Fruit fly (Drosophila melanogaster): ENCODE data around the gene TotE.
A peak's percentile ranks its signal among the peaks of the same experiment; 100 is the strongest.

The TotE gene

dm6 chr2L:19913416-19913815 is at the start of gene TotE:
TSS of gene TotE (minus strand) at chr2L:19913516.
- TF ChIP-seq CTCF (optimal IDR thresholded peaks at IDR 0.05) (no peak), CG8478 (optimal IDR thresholded peaks at IDR 0.05) (no peak)

dm6 chr2L:19962252-19962729 is 49.0 kb upstream of the TotE start, which contains the start of the genes CG13965 and CG16772:
TSS of gene CG13965 (minus strand) at chr2L:19962352.
TSS of gene CG16772 (plus strand) at chr2L:19962679.
- no peak for TF ChIP-seq CTCF (optimal IDR thresholded peaks at IDR 0.05)
- no peak for TF ChIP-seq CG8478 (optimal IDR thresholded peaks at IDR 0.05)

- TF ChIP-seq CG8478 (optimal IDR thresholded peaks at IDR 0.05), result no peak
- TF ChIP-seq CTCF (optimal IDR thresholded peaks at IDR 0.05), result no peak
Observed at dm6 chr2L:19961585-19961984, 48.3 kb upstream of the TotE start, which contains the start of gene CG42866. TSS of gene CG42866 (minus strand) at chr2L:19961685.

dm6 chr2L:19960930-19961329 is 47.6 kb upstream of the TotE start, which contains the start of gene CG34051:
TSS of gene CG34051 (minus strand) at chr2L:19961030.
- TF ChIP-seq CG8478 (optimal IDR thresholded peaks at IDR 0.05) (no peak), CTCF (optimal IDR thresholded peaks at IDR 0.05) (no peak)

- TF ChIP-seq CTCF (optimal IDR thresholded peaks at IDR 0.05), result no peak
- TF ChIP-seq CG8478 (optimal IDR thresholded peaks at IDR 0.05), result no peak
Observed at dm6 chr2L:19958520-19959161, 45.3 kb upstream of the TotE start, which contains the start of gene COX4. TSS of gene COX4 (plus strand) at chr2L:19958713.

dm6 chr2L:19952221-19952620 is 38.9 kb upstream of the TotE start:
- no peak for TF ChIP-seq CG8478 (optimal IDR thresholded peaks at IDR 0.05)

- TF ChIP-seq CTCF (optimal IDR thresholded peaks at IDR 0.05) (no peak), CG8478 (optimal IDR thresholded peaks at IDR 0.05) (no peak)
Observed at dm6 chr2L:19951543-19952163, 38.3 kb upstream of the TotE start.

- TF ChIP-seq CTCF (optimal IDR thresholded peaks at IDR 0.05) (no peak), CG8478 (optimal IDR thresholded peaks at IDR 0.05) (no peak)
Observed at dm6 chr2L:19949600-19949999, 36.3 kb upstream of the TotE start.

dm6 chr2L:19947992-19948524 is 34.7 kb upstream of the TotE start:
- TF ChIP-seq CTCF (optimal IDR thresholded peaks at IDR 0.05), result no peak
- no peak for TF ChIP-seq CG8478 (optimal IDR thresholded peaks at IDR 0.05)

- TF ChIP-seq CTCF (optimal IDR thresholded peaks at IDR 0.05), result no peak
- no peak for TF ChIP-seq CG8478 (optimal IDR thresholded peaks at IDR 0.05)
Observed at dm6 chr2L:19944309-19945172, 31.2 kb upstream of the TotE start.

- no peak for TF ChIP-seq CG8478 (optimal IDR thresholded peaks at IDR 0.05)
- peak in 1 of 2 experiments; percentile 2 for TF ChIP-seq CTCF (optimal IDR thresholded peaks at IDR 0.05)
Observed at dm6 chr2L:19943112-19943511, 29.8 kb upstream of the TotE start.

dm6 chr2L:19942510-19942909 is 29.2 kb upstream of the TotE start:
- TF ChIP-seq CG8478 (optimal IDR thresholded peaks at IDR 0.05) (no peak), CTCF (optimal IDR thresholded peaks at IDR 0.05) (no peak)

dm6 chr2L:19941352-19941851 is 28.1 kb upstream of the TotE start:
- TF ChIP-seq CG8478 (optimal IDR thresholded peaks at IDR 0.05), result no peak
- no peak for TF ChIP-seq CTCF (optimal IDR thresholded peaks at IDR 0.05)

- TF ChIP-seq CTCF (optimal IDR thresholded peaks at IDR 0.05) (no peak), CG8478 (optimal IDR thresholded peaks at IDR 0.05) (no peak)
Observed at dm6 chr2L:19940036-19940435, 26.7 kb upstream of the TotE start.

All from S2 (cell line).